Worm (Caenorhabditis elegans) whole organism, L4/young adult: ENCODE measurements around the gene nhr-202.

ENCODE experiments used
- W03F9.2 ChIP-seq: fragments of 150-350 bp; optimal IDR thresholded peaks from 2 replicates; lab custom pipeline; 2014; ENCODE audit warnings: missing biosample characterization, missing genetic modification characterization
- dao-5 ChIP-seq: sonication (generic microtip); optimal IDR thresholded peaks from 2 replicates; lab custom pipeline; 2016; ENCODE audit warnings: missing genotype, missing genetic modification characterization, moderate library complexity, missing compliant biosample characterization
- him-1 ChIP-seq: sonication (generic microtip); optimal IDR thresholded peaks from 2 replicates; lab custom pipeline; 2016; ENCODE audit warnings: missing genotype, missing genetic modification reagents, missing genetic modification characterization, missing compliant biosample characterization

Gene nhr-202

ce11 chrV:500535-500934, 38.1 kb downstream of the nhr-202 start:
- no peak for TF ChIP-seq him-1 (tag; lab: Kevin White, UChicago)
- TF ChIP-seq W03F9.2 (tag; lab: Kevin White, UChicago): no peak
- TF ChIP-seq dao-5: no peak

DNA sequence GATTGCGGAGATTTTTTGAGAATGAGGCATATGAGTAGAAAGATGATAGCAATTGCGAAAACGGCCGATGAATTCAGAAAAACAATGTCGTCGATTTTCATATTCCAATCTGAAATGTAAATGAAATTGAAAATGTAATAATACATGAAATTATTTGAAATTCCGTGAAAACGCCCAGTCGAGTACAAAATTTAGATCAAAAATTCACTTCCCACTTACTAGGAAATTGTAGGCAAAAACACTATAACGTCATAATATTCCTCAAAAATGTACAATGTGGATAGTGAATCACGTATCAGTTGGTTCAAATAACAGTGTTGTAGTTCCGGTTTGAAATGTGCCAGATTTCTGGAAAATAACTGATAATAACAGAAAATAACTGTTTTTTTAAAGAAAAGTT, 38.8 kb downstream of the nhr-202 start, which contains the start of gene str-256:
Gene str-256, minus strand, starts transcription at position 101 of the 400 bp plus-strand sequence.
- no peak for TF ChIP-seq him-1 (tag; lab: Kevin White, UChicago)

ce11 chrV:502803-503273, 40.5 kb downstream of the nhr-202 start, which contains the start of gene T01G6.10:
Gene T01G6.10, minus strand, starts transcription at chrV:503223.
- no peak for TF ChIP-seq him-1 (tag; lab: Kevin White, UChicago)
- TF ChIP-seq W03F9.2 (tag; lab: Kevin White, UChicago): no peak
- no peak for TF ChIP-seq dao-5

ce11 chrV:503728-504127, 41.3 kb downstream of the nhr-202 start, which contains the start of gene srlf-35:
Gene srlf-35, plus strand, starts transcription at chrV:504028.
- TF ChIP-seq dao-5 (no peak), W03F9.2 (tag; lab: Kevin White, UChicago) (no peak), him-1 (tag; lab: Kevin White, UChicago) (no peak)

DNA sequence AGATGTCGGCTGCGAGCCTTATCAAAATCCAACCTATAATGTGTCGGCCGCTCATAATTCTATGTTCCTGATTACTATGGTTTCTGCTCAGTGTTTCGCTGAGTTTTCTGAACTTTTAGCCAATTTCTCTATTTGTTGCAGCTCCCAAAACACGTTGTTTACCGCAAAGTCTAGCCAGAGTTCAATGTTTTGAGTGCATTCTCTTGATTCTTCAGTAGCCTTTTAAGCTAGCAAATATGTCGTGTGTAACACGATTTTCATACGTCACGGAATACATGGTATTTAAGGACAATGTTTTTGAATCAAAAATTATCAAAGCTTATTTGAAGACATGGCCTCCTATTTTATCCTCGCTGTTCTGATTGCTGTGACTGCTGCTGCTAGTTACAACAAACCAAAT, 42.8 kb downstream of the nhr-202 start, which contains the start of gene srlf-19:
Gene srlf-19, plus strand, starts transcription at position 301 of the 400 bp plus-strand sequence.
- TF ChIP-seq W03F9.2 (tag; lab: Kevin White, UChicago) (no peak), him-1 (tag; lab: Kevin White, UChicago) (no peak), dao-5 (no peak)

DNA sequence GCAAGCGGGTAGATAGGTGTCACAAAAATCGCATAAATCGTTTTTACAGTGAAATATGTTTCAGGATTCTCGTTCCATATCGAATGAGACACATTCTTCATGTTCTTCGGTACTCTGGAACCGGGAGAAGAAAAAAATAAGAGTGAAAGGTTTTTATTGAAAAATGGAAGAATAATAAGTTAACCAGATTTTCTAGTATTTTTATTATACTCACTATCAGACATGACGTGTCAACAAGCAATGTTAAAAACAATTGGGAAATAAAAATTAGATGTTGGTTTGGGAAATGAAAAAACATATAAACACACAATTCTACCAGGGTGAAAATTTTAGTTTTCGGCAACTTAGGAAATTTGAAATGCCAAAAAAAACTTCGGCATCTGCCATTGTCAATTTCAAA, 50.0 kb downstream of the nhr-202 start, which contains the start of gene srh-37:
Gene srh-37, minus strand, starts transcription at position 101 of the 400 bp plus-strand sequence.
- TF ChIP-seq dao-5 (no peak), him-1 (tag; lab: Kevin White, UChicago) (no peak), W03F9.2 (tag; lab: Kevin White, UChicago) (no peak)
